Worm (Caenorhabditis elegans): Measurements from ENCODE around the gene F40G12.2.

F40G12.2 gene

ce11 chrV:14270729-14271128 lies 10.0 kb upstream of the F40G12.2 start, which contains the start of gene F40G12.5:
TSS of gene F40G12.5 (minus strand) at chrV:14270829.
- TF ChIP-seq nhr-28 (tag; optimal IDR thresholded peaks at IDR 0.05) (no peak), elt-1 (tag; optimal IDR thresholded peaks at IDR 0.05; ENCODE audit: borderline replicate concordance, insufficient read depth) (no peak), ceh-43 (GFP tag; optimal IDR thresholded peaks at IDR 0.05) (no peak), cnd-1 (tag; optimal IDR thresholded peaks at IDR 0.05) (no peak), ceh-39 (tag; optimal IDR thresholded peaks at IDR 0.05) (no peak), zip-8 (tag; optimal IDR thresholded peaks at IDR 0.05) (no peak), hlh-1 (tag; optimal IDR thresholded peaks at IDR 0.05) (no peak), blmp-1 (tag; optimal IDR thresholded peaks at IDR 0.05) (no peak), ces-1 (GFP tag; optimal IDR thresholded peaks at IDR 0.05) (no peak), sptf-1 (tag; optimal IDR thresholded peaks at IDR 0.05) (no peak), unc-120 (tag; optimal IDR thresholded peaks at IDR 0.05; ENCODE audit: poor library complexity, severe bottlenecking) (no peak)

ce11 chrV:14268616-14269015 lies 7.9 kb upstream of the F40G12.2 start, which contains the start of gene F40G12.4:
TSS of gene F40G12.4 (minus strand) at chrV:14268716.
- TF ChIP-seq nhr-12 (tag; optimal IDR thresholded peaks at IDR 0.05) (no peak), elt-3 (tag; optimal IDR thresholded peaks at IDR 0.05) (no peak), mep-1 (tag; optimal IDR thresholded peaks at IDR 0.05) (no peak), mab-5 (tag; optimal IDR thresholded peaks at IDR 0.05) (no peak), M03D4.4 (tag; optimal IDR thresholded peaks at IDR 0.05) (no peak), unc-62 (GFP tag; optimal IDR thresholded peaks at IDR 0.05) (no peak), nhr-2 (tag; optimal IDR thresholded peaks at IDR 0.05) (no peak), nhr-237 (tag; optimal IDR thresholded peaks at IDR 0.05) (no peak), bed-3 (GFP tag; optimal IDR thresholded peaks at IDR 0.05) (no peak), ceh-83 (GFP tag; optimal IDR thresholded peaks at IDR 0.05) (no peak), snpc-4 (tag; optimal IDR thresholded peaks at IDR 0.05) (no peak), lsy-2 (tag; optimal IDR thresholded peaks at IDR 0.05) (no peak)

ce11 chrV:14267326-14267942 lies 6.7 kb upstream of the F40G12.2 start:
- TF ChIP-seq bed-3 (GFP tag; optimal IDR thresholded peaks at IDR 0.05) (no peak), unc-120 (tag; optimal IDR thresholded peaks at IDR 0.05; ENCODE audit: poor library complexity, severe bottlenecking) (no peak), ceh-83 (GFP tag; optimal IDR thresholded peaks at IDR 0.05) (no peak), cnd-1 (tag; optimal IDR thresholded peaks at IDR 0.05) (no peak), mep-1 (tag; optimal IDR thresholded peaks at IDR 0.05) (no peak), ceh-39 (tag; optimal IDR thresholded peaks at IDR 0.05) (no peak), hlh-1 (tag; optimal IDR thresholded peaks at IDR 0.05) (no peak), zip-8 (tag; optimal IDR thresholded peaks at IDR 0.05) (no peak), flh-1 (GFP tag; optimal IDR thresholded peaks at IDR 0.05) (no peak), tbx-8 (GFP tag; optimal IDR thresholded peaks at IDR 0.05) (no peak), sptf-1 (tag; optimal IDR thresholded peaks at IDR 0.05) (no peak), blmp-1 (tag; optimal IDR thresholded peaks at IDR 0.05) (no peak), lin-13 (tag; optimal IDR thresholded peaks at IDR 0.05) (no peak)

- TF ChIP-seq mab-5 (tag; optimal IDR thresholded peaks at IDR 0.05): no peak
- no peak for TF ChIP-seq tbx-8 (GFP tag; optimal IDR thresholded peaks at IDR 0.05)
- no peak for TF ChIP-seq cnd-1 (tag; optimal IDR thresholded peaks at IDR 0.05)
- TF ChIP-seq ham-2 (GFP tag; optimal IDR thresholded peaks at IDR 0.05): no peak
- TF ChIP-seq nhr-12 (tag; optimal IDR thresholded peaks at IDR 0.05): no peak
- no peak for TF ChIP-seq mep-1 (tag; optimal IDR thresholded peaks at IDR 0.05)
- no peak for TF ChIP-seq pha-4 (tag; optimal IDR thresholded peaks at IDR 0.05)
- TF ChIP-seq elt-3 (tag; optimal IDR thresholded peaks at IDR 0.05): no peak
- TF ChIP-seq ceh-39 (tag; optimal IDR thresholded peaks at IDR 0.05): no peak
- TF ChIP-seq nhr-2 (tag; optimal IDR thresholded peaks at IDR 0.05): no peak
- TF ChIP-seq nhr-28 (tag; optimal IDR thresholded peaks at IDR 0.05): no peak
- no peak for TF ChIP-seq snpc-4 (tag; optimal IDR thresholded peaks at IDR 0.05)
- no peak for TF ChIP-seq blmp-1 (tag; optimal IDR thresholded peaks at IDR 0.05)
- TF ChIP-seq sptf-1 (tag; optimal IDR thresholded peaks at IDR 0.05): no peak
- TF ChIP-seq ces-1 (GFP tag; optimal IDR thresholded peaks at IDR 0.05): no peak
- TF ChIP-seq bed-3 (GFP tag; optimal IDR thresholded peaks at IDR 0.05): no peak
- TF ChIP-seq zip-8 (tag; optimal IDR thresholded peaks at IDR 0.05): no peak
- no peak for TF ChIP-seq unc-39 (tag; optimal IDR thresholded peaks at IDR 0.05)
Observed at ce11 chrV:14256813-14257212, 3.9 kb downstream of the F40G12.2 start, which contains the start of gene sre-8. TSS of gene sre-8 (plus strand) at chrV:14257113.

ce11 chrV:14254221-14254620 lies 6.5 kb downstream of the F40G12.2 start, which contains the start of gene K02E11.7:
TSS of gene K02E11.7 (minus strand) at chrV:14254321.
- TF ChIP-seq pha-4 (tag; optimal IDR thresholded peaks at IDR 0.05) (no peak), sptf-1 (tag; optimal IDR thresholded peaks at IDR 0.05) (no peak), elt-3 (tag; optimal IDR thresholded peaks at IDR 0.05) (no peak), mab-5 (tag; optimal IDR thresholded peaks at IDR 0.05) (no peak), cnd-1 (tag; optimal IDR thresholded peaks at IDR 0.05) (no peak), lin-32 (GFP tag; optimal IDR thresholded peaks at IDR 0.05) (no peak), nhr-12 (tag; optimal IDR thresholded peaks at IDR 0.05) (no peak)
